Fruit fly (Drosophila melanogaster) Kc167 (cell line): ENCODE measurements around the gene VhaPPA1-2.

Source experiments
- Myc ChIP-seq: fragments of >200 bp; optimal IDR thresholded peaks from 2 replicates; lab custom pipeline; 2017; ENCODE audit warnings: missing external identifiers
- Sin3A ChIP-seq: fragments of >200 bp; optimal IDR thresholded peaks from 2 replicates; lab custom pipeline; 2018; ENCODE audit warnings: missing external identifiers
- h ChIP-seq: fragments of >200 bp; optimal IDR thresholded peaks from 3 replicates; lab custom pipeline; 2018; ENCODE audit warnings: missing external identifiers
- insv ChIP-seq: fragments of >200 bp; optimal IDR thresholded peaks from 3 replicates; lab custom pipeline; 2018; ENCODE audit warnings: missing external identifiers
- psq ChIP-seq: fragments of >200 bp; optimal IDR thresholded peaks from 2 replicates; lab custom pipeline; 2017; ENCODE audit warnings: missing external identifiers
- ttk ChIP-seq: sonication (Bioruptor generic); optimal IDR thresholded peaks from 2 replicates; lab custom pipeline; 2017; ENCODE audit warnings: missing external identifiers

VhaPPA1-2 gene

DNA sequence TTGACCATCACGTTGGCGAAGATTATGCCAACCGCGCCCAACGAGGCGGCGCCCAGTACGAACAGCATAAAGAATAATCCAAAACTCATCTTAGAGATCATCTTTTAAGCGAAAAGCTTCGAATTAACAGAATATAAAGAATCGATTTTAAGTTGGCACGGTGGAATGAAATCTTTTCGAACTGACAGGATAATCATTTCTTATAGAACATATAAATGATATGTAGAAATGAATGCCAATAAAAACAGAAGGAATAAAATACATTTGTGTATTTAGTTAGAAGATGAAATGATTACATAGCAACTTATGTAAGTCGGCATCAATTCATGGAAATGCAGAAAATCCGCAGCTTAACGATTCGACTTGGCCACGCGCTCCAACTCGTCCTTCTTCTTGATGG, at the start of gene VhaPPA1-2:
Gene VhaPPA1-2, minus strand, starts transcription at position 101 of the 400 bp plus-strand sequence.
- no peak for TF ChIP-seq Myc (lab: Kevin White, UChicago)
- TF ChIP-seq h (lab: Kevin White, UChicago), result no peak
- TF ChIP-seq ttk, result no peak
- no peak for TF ChIP-seq Sin3A (lab: Kevin White, UChicago)
- no peak for TF ChIP-seq psq (lab: Kevin White, UChicago)
- TF ChIP-seq insv (lab: Kevin White, UChicago), result no peak

DNA sequence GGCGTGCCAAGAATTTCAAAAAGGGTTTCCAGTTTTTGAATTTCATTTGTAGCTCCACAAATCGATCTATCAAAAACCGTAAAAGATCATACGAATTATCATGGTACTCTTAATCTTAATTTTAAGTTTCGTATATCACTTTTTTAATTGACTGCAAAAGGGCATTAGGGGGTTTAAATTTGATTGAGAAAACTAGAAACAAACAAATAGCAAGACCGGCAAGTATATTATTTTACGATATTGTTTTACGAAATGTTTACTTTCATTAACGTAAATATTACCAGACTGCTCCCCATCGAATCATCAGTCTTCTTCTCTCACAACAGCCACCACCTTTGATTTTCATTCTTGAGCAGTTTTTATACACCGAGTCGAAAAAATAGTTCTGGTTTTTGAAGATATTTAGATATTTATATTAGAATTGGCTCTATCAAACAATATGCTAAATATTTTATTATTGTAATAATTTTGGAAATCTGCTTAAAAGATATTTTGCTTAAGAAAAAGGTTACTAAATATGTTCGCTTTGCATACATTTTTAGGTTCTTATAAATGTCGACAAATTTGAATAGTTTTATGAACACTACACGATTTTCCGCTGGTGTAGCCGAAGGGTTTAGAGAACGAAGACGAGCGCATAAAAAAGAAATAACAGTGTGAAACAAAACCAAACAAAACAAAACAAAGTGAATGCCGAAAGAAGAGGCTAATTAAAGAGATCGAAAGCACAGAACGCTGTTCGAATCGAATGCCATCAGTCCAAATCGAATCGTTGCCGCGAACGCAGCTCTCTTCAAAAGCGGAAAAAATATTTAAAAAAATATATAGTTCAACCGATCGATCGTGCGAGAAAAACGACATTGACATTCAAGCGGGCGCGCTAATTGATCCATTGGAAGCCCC, 18.1 kb upstream of the VhaPPA1-2 start, which contains the start of gene Sdr:
Gene Sdr, plus strand, starts transcription at position 702 of the 903 bp plus-strand sequence.
- TF ChIP-seq Sin3A (lab: Kevin White, UChicago) (no peak), h (lab: Kevin White, UChicago) (no peak), psq (lab: Kevin White, UChicago) (no peak), insv (lab: Kevin White, UChicago) (no peak), ttk (no peak), Myc (lab: Kevin White, UChicago) (no peak)

DNA sequence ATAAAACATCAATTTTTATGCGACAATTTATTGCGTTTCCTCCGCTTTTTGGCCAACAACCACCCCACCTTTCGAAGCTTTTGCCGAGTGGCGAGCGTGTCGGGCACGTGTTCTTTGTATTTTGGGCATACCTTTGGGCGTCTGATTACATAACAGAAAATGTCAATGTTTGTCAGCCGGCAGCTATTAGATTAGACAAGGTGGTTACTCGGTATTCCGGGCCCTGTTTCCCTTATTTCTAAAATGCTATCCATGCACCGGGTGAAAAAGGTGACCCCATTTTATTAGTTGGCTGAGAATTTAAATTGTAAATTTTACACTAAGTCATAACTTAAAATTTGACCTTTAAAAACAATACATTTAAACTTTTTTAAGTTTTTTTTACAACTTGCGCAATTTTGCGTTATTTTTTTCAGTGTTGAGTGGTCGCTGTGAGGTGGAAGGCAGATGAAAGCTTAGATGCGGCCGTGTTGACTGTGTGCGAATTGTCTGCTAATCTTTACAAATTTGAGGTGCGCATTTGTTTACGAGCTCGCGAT, 12.4 kb upstream of the VhaPPA1-2 start:
- TF ChIP-seq Sin3A (lab: Kevin White, UChicago), result no peak
- TF ChIP-seq ttk, result no peak

DNA sequence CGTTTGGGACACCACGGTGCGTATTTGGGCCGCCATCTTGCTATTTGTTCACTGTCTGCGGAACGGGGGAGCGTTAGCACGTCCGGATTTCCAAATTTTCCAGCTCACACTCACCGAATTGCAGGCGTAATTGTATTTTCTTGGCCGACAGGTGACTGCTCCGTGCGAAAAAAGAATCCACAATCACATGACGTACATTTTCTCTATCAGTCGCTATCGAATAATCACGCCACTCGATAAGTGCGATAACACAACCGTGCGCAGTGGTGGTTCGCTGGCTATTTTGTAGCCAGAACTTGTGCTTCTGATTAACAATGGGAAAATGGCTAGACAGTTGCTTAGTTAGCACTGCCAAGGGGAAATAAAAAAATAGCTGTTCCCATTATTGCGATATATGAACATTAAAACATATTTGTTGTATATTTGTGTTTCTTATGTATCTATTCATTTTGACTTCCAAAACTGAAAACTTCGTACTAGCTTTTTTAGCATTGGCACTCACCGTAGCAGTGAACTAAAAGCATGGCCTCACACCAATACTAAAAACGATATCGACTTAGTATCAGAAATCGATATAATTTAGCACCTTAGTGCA, 3.9 kb upstream of the VhaPPA1-2 start, which contains the start of gene VhaPPA1-1:
Gene VhaPPA1-1, minus strand, starts transcription at position 225 of the 595 bp plus-strand sequence.
- TF ChIP-seq h (lab: Kevin White, UChicago), result no peak
- peak; percentile 92 for TF ChIP-seq psq (lab: Kevin White, UChicago)
- no peak for TF ChIP-seq ttk
- no peak for TF ChIP-seq Sin3A (lab: Kevin White, UChicago)

DNA sequence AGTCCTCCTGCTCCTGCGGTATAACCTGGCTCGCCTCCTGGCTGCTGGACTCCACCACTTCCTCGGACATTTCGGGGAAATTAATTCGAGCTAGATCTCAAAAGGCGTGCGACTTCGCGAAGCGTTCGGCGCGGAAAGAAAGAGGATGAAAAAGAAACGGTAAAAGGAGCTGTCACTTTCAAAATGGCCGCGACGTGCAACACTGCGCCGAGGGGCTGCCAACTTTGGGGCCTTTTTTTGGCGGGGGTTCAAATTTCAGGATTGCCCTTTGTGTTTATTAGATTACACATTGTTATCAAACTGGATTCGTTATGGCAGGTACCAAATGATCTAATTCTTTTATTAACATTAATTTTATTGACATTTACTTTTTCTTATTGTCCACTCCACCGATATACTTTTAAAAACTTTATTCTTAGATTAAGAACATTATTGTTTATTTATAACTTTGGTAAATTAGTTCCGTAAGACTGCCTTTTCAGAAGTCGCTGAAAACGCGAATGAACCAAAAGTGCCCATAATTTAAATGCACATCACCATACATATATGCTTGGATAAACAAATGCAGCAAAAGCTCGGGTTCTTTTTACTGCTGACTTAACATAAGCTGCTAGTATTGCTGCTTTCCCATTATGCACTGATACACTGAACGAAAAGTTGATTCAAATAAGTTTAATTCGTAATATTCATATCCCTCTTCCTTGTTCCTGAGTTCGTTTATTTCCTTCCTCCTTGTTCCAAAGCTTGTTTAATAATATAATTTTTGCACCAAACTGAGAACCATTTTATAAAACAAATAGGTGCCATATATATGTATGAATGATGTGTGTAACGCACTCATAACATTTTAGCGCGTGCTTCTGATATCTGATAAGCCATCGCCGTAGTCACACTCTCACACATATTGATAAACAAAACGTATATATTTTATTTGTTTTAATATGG, 1.6 kb upstream of the VhaPPA1-2 start, which contains the start of gene RpS5b:
Gene RpS5b, minus strand, starts transcription at position 156 of the 945 bp plus-strand sequence.
- TF ChIP-seq insv (lab: Kevin White, UChicago) (no peak), h (lab: Kevin White, UChicago) (no peak), Sin3A (lab: Kevin White, UChicago) (no peak), ttk (no peak), Myc (lab: Kevin White, UChicago) (no peak), psq (lab: Kevin White, UChicago) (no peak)

DNA sequence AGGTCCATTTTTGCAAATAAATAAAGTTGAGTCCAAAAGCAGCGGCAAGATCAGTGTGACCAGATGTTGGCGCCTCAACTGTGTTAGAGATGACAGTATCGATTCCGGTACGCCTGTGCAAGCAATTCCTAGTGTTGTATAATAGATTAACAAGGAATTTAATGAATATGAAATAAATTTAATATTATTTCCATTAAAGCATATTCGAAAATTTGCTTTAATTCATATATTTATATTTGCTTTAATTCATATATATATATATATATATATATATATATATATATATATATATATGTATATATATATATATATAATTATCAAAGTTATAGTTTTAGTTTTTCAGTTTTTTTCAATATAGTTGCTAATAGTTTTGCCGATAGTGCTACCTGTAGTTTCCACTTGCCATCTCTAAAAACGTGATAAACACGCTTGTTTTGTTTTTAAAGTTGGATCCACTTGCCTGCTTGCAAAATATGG, 1.8 kb downstream of the VhaPPA1-2 start, which contains the start of the genes Nup93-2 and CG3817:
Gene Nup93-2, minus strand, starts transcription at position 93 of the 477 bp plus-strand sequence.
Gene CG3817, plus strand, starts transcription at position 460 of the 477 bp plus-strand sequence.
- no peak for TF ChIP-seq h (lab: Kevin White, UChicago)
- TF ChIP-seq Myc (lab: Kevin White, UChicago), result no peak
- TF ChIP-seq ttk, result no peak
- TF ChIP-seq psq (lab: Kevin White, UChicago), result no peak
- no peak for TF ChIP-seq Sin3A (lab: Kevin White, UChicago)
- TF ChIP-seq insv (lab: Kevin White, UChicago), result no peak

DNA sequence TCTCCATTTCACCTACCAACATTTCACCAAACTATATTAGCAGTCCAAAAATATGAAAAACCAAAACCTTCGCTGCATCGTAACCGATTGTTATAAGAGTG, 5.4 kb downstream of the VhaPPA1-2 start, which contains the start of gene CG14860:
Gene CG14860, plus strand, starts transcription at position 2 of the 101 bp plus-strand sequence.
- TF ChIP-seq ttk, result no peak
- TF ChIP-seq insv (lab: Kevin White, UChicago), result no peak
- TF ChIP-seq Sin3A (lab: Kevin White, UChicago), result no peak
- no peak for TF ChIP-seq h (lab: Kevin White, UChicago)
- TF ChIP-seq Myc (lab: Kevin White, UChicago), result no peak
- TF ChIP-seq psq (lab: Kevin White, UChicago), result no peak

DNA sequence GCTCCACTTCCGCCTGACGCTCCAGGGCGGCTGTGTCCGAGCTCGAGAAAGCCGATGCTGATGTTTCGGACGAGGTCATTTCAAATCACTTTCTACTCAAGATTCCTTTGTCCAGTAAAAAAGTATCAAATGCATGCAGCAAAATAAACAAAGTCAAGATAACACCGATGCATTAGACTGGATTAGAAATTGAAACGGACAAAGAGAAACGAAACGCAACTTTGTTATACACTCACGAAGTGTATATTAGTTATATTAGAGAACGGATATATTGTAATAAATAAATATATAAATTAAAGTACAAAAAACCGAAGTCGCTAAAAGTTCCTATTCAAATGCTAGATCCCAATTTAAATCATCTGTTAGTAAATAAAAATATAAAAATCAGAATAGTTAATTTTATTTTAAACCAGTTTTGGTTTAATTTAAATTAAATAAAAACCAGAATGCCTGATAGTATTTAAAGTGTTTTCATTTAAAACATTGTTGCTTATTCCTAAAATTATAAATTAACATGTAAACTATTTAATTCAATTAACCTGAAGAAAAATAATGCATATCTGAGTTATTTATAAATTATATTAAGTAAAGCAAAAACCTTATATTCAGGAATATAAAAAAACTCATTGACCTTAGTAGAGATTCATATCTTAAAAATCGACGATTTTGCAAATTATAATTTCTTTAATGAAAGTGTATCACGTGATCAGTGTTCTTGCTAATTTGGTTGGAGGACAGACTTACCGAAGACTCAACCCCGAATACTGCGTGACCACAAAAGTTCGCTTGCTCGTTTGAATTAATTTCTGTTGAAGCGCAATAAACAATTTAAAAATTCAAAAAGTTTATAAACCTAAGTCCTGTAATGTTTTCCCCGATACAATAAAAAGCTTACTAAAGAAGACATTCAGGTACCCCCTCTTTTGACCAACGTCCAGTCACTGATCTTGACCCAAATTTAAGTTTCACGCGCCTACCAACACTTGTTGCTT, 6.0 kb downstream of the VhaPPA1-2 start, which contains the start of gene Dph2:
Gene Dph2, minus strand, starts transcription at position 164 of the 992 bp plus-strand sequence.
- TF ChIP-seq Myc (lab: Kevin White, UChicago) (no peak), h (lab: Kevin White, UChicago) (no peak)

- TF ChIP-seq insv (lab: Kevin White, UChicago), result no peak
- no peak for TF ChIP-seq h (lab: Kevin White, UChicago)
- no peak for TF ChIP-seq psq (lab: Kevin White, UChicago)
- TF ChIP-seq Sin3A (lab: Kevin White, UChicago), result no peak
- no peak for TF ChIP-seq Myc (lab: Kevin White, UChicago)
- no peak for TF ChIP-seq ttk
Measured at dm6 chr3R:14890064-14890709, 9.9 kb downstream of the VhaPPA1-2 start, which contains the start of the genes CycC and UQCR-C1. TSS of gene CycC (minus strand) at chr3R:14890205. TSS of gene UQCR-C1 (plus strand) at chr3R:14890231.
